Worm (Caenorhabditis elegans): Measurements from ENCODE around the gene col-142.

col-142 gene

ce11 chrV:6846507-6846906, 15.5 kb downstream of the col-142 start, which contains the start of gene lgc-54:
lgc-54 (minus strand) TSS chrV:6846607.
- no peak for TF ChIP-seq sptf-1 (tag; optimal IDR thresholded peaks at IDR 0.05)
- no peak for TF ChIP-seq ceh-43 (GFP tag; optimal IDR thresholded peaks at IDR 0.05)
- TF ChIP-seq nhr-76 (tag; optimal IDR thresholded peaks at IDR 0.05), result no peak
- no peak for TF ChIP-seq ceh-39 (tag; optimal IDR thresholded peaks at IDR 0.05)
- no peak for TF ChIP-seq mab-5 (tag; optimal IDR thresholded peaks at IDR 0.05)
- no peak for TF ChIP-seq elt-1 (tag; optimal IDR thresholded peaks at IDR 0.05; ENCODE audit: borderline replicate concordance, insufficient read depth)
- no peak for TF ChIP-seq ceh-83 (GFP tag; optimal IDR thresholded peaks at IDR 0.05)
- no peak for TF ChIP-seq sem-2 (GFP tag; optimal IDR thresholded peaks at IDR 0.05)
- no peak for TF ChIP-seq drap-1 (GFP tag; optimal IDR thresholded peaks at IDR 0.05)
- TF ChIP-seq ztf-11 (tag; optimal IDR thresholded peaks at IDR 0.05), result no peak
- TF ChIP-seq mep-1 (tag; optimal IDR thresholded peaks at IDR 0.05), result no peak
- TF ChIP-seq flh-1 (GFP tag; optimal IDR thresholded peaks at IDR 0.05), result no peak
- no peak for TF ChIP-seq mls-2 (tag; optimal IDR thresholded peaks at IDR 0.05)
- TF ChIP-seq pha-4 (tag; optimal IDR thresholded peaks at IDR 0.05), result no peak
- TF ChIP-seq unc-120 (tag; optimal IDR thresholded peaks at IDR 0.05; ENCODE audit: poor library complexity, severe bottlenecking), result no peak
- no peak for TF ChIP-seq unc-39 (tag; optimal IDR thresholded peaks at IDR 0.05)
- TF ChIP-seq bed-3 (GFP tag; optimal IDR thresholded peaks at IDR 0.05), result no peak
- TF ChIP-seq unc-62 (GFP tag; optimal IDR thresholded peaks at IDR 0.05), result no peak
- TF ChIP-seq blmp-1 (tag; optimal IDR thresholded peaks at IDR 0.05), result no peak
- no peak for TF ChIP-seq elt-3 (tag; optimal IDR thresholded peaks at IDR 0.05)

- no peak for TF ChIP-seq flh-1 (GFP tag; optimal IDR thresholded peaks at IDR 0.05)
- TF ChIP-seq ces-1 (GFP tag; optimal IDR thresholded peaks at IDR 0.05), result no peak
- no peak for TF ChIP-seq elt-1 (tag; optimal IDR thresholded peaks at IDR 0.05; ENCODE audit: borderline replicate concordance, insufficient read depth)
- no peak for TF ChIP-seq cnd-1 (tag; optimal IDR thresholded peaks at IDR 0.05)
Observed at ce11 chrV:6854711-6855110, 23.7 kb downstream of the col-142 start, which contains the start of gene gpa-10. gpa-10 (minus strand) TSS chrV:6854811.

DNA sequence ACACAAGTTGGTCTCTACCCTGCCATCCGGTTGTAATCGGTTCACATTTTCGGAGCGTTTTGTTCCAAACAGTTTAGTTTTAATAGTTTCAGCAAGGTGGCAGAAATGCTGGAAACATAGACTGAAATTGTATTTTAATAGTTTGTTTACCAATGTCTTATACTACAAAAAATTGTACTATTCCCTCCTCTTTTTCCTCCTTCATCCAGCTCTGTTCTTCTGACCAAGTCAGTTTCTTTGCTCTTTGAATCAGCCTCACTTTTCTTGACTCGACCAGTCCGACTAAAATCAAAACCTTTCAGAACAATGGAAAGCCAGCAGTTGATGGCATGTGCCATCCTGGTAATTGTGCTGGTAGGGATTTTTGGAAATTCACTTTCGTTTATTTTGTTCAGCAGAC, 39.0 kb downstream of the col-142 start, which contains the start of gene frpr-18:
frpr-18 (plus strand) TSS at position 301 of the 400 bp plus-strand sequence.
- TF ChIP-seq M03D4.4 (tag; optimal IDR thresholded peaks at IDR 0.05) (no peak), lin-13 (tag; optimal IDR thresholded peaks at IDR 0.05) (no peak), nhr-76 (tag; optimal IDR thresholded peaks at IDR 0.05) (no peak), tbx-8 (GFP tag; optimal IDR thresholded peaks at IDR 0.05) (no peak), unc-62 (GFP tag; optimal IDR thresholded peaks at IDR 0.05) (no peak), mls-2 (tag; optimal IDR thresholded peaks at IDR 0.05) (no peak)

ce11 chrV:6874735-6875134, 43.8 kb downstream of the col-142 start:
- TF ChIP-seq unc-62 (GFP tag; optimal IDR thresholded peaks at IDR 0.05) (peak; percentile 69), ceh-83 (GFP tag; optimal IDR thresholded peaks at IDR 0.05) (no peak), cnd-1 (tag; optimal IDR thresholded peaks at IDR 0.05) (no peak), lin-13 (tag; optimal IDR thresholded peaks at IDR 0.05) (no peak), nhr-12 (tag; optimal IDR thresholded peaks at IDR 0.05) (no peak), hlh-1 (tag; optimal IDR thresholded peaks at IDR 0.05) (peak; percentile 65)

- TF ChIP-seq hlh-1 (tag; optimal IDR thresholded peaks at IDR 0.05) (no peak), nhr-76 (tag; optimal IDR thresholded peaks at IDR 0.05) (no peak), bed-3 (GFP tag; optimal IDR thresholded peaks at IDR 0.05) (no peak), snpc-4 (tag; optimal IDR thresholded peaks at IDR 0.05) (no peak), ham-2 (GFP tag; optimal IDR thresholded peaks at IDR 0.05) (no peak), lin-32 (GFP tag; optimal IDR thresholded peaks at IDR 0.05) (no peak), elt-3 (tag; optimal IDR thresholded peaks at IDR 0.05) (no peak), lin-13 (tag; optimal IDR thresholded peaks at IDR 0.05) (no peak), ceh-43 (GFP tag; optimal IDR thresholded peaks at IDR 0.05) (no peak), drap-1 (GFP tag; optimal IDR thresholded peaks at IDR 0.05) (no peak), cnd-1 (tag; optimal IDR thresholded peaks at IDR 0.05) (no peak), ceh-39 (tag; optimal IDR thresholded peaks at IDR 0.05) (no peak), unc-62 (GFP tag; optimal IDR thresholded peaks at IDR 0.05) (no peak), nhr-2 (tag; optimal IDR thresholded peaks at IDR 0.05) (no peak), nhr-28 (tag; optimal IDR thresholded peaks at IDR 0.05) (no peak), mep-1 (tag; optimal IDR thresholded peaks at IDR 0.05) (no peak), M03D4.4 (tag; optimal IDR thresholded peaks at IDR 0.05) (no peak), nhr-12 (tag; optimal IDR thresholded peaks at IDR 0.05) (no peak), sem-2 (GFP tag; optimal IDR thresholded peaks at IDR 0.05) (no peak)
Observed at ce11 chrV:6875795-6876194, 44.8 kb downstream of the col-142 start.
